Fruit fly (Drosophila melanogaster): Measurements from ENCODE around the gene CG8630.

- TF ChIP-seq EcR (GFP tag; optimal IDR thresholded peaks at IDR 0.05) (no peak), psq (optimal IDR thresholded peaks at IDR 0.05) (no peak), pan (optimal IDR thresholded peaks at IDR 0.05) (no peak), Dll (optimal IDR thresholded peaks at IDR 0.05) (no peak), CG8478 (optimal IDR thresholded peaks at IDR 0.05) (no peak), usp (GFP tag; optimal IDR thresholded peaks at IDR 0.05) (no peak)
Observed at dm6 chr3R:13294461-13294860, 14.9 kb downstream of the CG8630 start, which contains the start of gene CG8773.

All from whole organism.